Worm (Caenorhabditis elegans) whole organism, late embryonic: ENCODE data around the gene F21A3.11.

Experiments
- ama-1 ChIP-seq: fragments of 150-350 bp; optimal IDR thresholded peaks from 2 replicates; lab custom pipeline; 2014
- ceh-14 ChIP-seq: sonication (generic microtip); optimal IDR thresholded peaks from 2 replicates; lab custom pipeline; 2016; ENCODE audit warnings: missing genotype, missing genetic modification characterization, missing compliant biosample characterization
- ceh-18 ChIP-seq: sonication (generic microtip); optimal IDR thresholded peaks from 2 replicates; lab custom pipeline; 2016; ENCODE audit warnings: missing genetic modification characterization, missing compliant biosample characterization
- dmd-4 ChIP-seq: sonication (generic microtip); optimal IDR thresholded peaks from 2 replicates; lab custom pipeline; 2016; ENCODE audit warnings: borderline replicate concordance, missing genetic modification characterization, missing compliant biosample characterization
- elt-2 ChIP-seq: sonication (generic microtip); optimal IDR thresholded peaks from 2 replicates; lab custom pipeline; 2016; ENCODE audit warnings: missing genetic modification reagents, missing genetic modification characterization, missing compliant biosample characterization
- hlh-6 ChIP-seq: sonication (generic microtip); optimal IDR thresholded peaks from 2 replicates; lab custom pipeline; 2016; ENCODE audit warnings: missing genotype, missing genetic modification characterization, missing compliant biosample characterization
- pat-9 ChIP-seq: fragments of 200-800 bp; sonication (Bioruptor generic); optimal IDR thresholded peaks from 2 replicates; lab custom pipeline; 2018; ENCODE audit warnings: mild to moderate bottlenecking, missing genetic modification characterization, moderate library complexity, missing compliant biosample characterization
- pax-1 ChIP-seq: fragments of 150-350 bp; optimal IDR thresholded peaks from 2 replicates; lab custom pipeline; 2014; ENCODE audit warnings: missing biosample characterization, missing genetic modification characterization
- pha-4 ChIP-seq: fragments of 150-350 bp; optimal IDR thresholded peaks from 2 replicates; lab custom pipeline; 2018; ENCODE audit warnings: missing biosample characterization, missing genetic modification reagents, missing genetic modification characterization
- sox-2 ChIP-seq: fragments of 200-800 bp; sonication (Bioruptor generic); IDR thresholded peaks from 2 replicates; pipeline ENCODE4 v1.3.6; 2022; ENCODE audit warnings: missing genetic modification reagents, missing genetic modification characterization, missing compliant biosample characterization
- sox-4 ChIP-seq: sonication (generic microtip); optimal IDR thresholded peaks from 2 replicates; lab custom pipeline; 2017; ENCODE audit warnings: mild to moderate bottlenecking, missing genetic modification characterization, inconsistent platforms, missing compliant biosample characterization
- tbx-2 ChIP-seq: sonication (generic microtip); optimal IDR thresholded peaks from 2 replicates; lab custom pipeline; 2016; ENCODE audit warnings: missing genetic modification characterization, missing compliant biosample characterization

ce11 chrV:15483563-15483962 lies 49.4 kb downstream of the F21A3.11 start:
- TF ChIP-seq hlh-6 = no peak
- TF ChIP-seq pax-1 (tag; lab: Kevin White, UChicago) = no peak
- no peak for TF ChIP-seq ama-1 (lab: Kevin White, UChicago)
- no peak for TF ChIP-seq elt-2 (tag; lab: Kevin White, UChicago)
- TF ChIP-seq sox-4 (tag; lab: Kevin White, UChicago) = no peak
- no peak for TF ChIP-seq pat-9 (tag; lab: Kevin White, UChicago)
- no peak for TF ChIP-seq sox-2 (GFP tag; lab: Robert Waterston, UW)
- TF ChIP-seq ceh-14 (tag; lab: Kevin White, UChicago) = no peak
- TF ChIP-seq dmd-4 (tag; lab: Kevin White, UChicago) = no peak
- TF ChIP-seq pha-4 (tag; lab: Kevin White, UChicago) = no peak
- TF ChIP-seq tbx-2 (tag; lab: Kevin White, UChicago) = no peak
- no peak for TF ChIP-seq ceh-18 (tag; lab: Kevin White, UChicago)
